Fruit fly (Drosophila melanogaster): ENCODE measurements around the gene Ada1-1.

DNA sequence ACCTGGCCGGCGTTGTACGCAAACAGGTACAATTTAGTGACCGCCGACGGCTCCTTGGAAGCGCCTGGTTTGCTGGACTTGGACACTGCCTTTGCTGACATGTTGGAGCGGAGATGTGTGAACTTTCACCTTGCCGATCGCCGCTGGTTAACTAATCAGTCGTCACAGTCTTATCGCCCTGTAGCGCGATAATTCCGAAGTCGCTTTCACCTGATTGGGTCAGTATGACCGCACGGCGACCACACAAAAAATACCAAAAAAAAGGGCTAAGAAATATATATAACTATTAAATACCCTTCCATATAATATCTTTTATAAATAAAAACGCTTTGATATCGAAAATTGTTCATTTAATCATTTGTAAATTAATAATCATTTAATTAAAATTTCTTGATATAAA lies 5.4 kb downstream of the Ada1-1 start, which contains the start of gene Hacd1:
- no peak for TF ChIP-seq sv (GFP tag; optimal IDR thresholded peaks at IDR 0.05)
- TF ChIP-seq psq (GFP tag; optimal IDR thresholded peaks at IDR 0.05) = no peak
- TF ChIP-seq fru (GFP tag; optimal IDR thresholded peaks at IDR 0.05) = no peak
- no peak for TF ChIP-seq usp (GFP tag; optimal IDR thresholded peaks at IDR 0.05)
- no peak for TF ChIP-seq Dfd (GFP tag; optimal IDR thresholded peaks at IDR 0.05)

All from whole organism, wandering third instar larva.